Worm (Caenorhabditis elegans) whole organism, L3 larva: ENCODE measurements around the gene oac-11.

Experiments used
- R02D3.7 ChIP-seq: fragments of 150-350 bp; optimal IDR thresholded peaks from 2 replicates; lab custom pipeline; 2014; ENCODE audit warnings: missing biosample characterization, missing genetic modification characterization
- ZK546.5 ChIP-seq: sonication (generic microtip); optimal IDR thresholded peaks from 2 replicates; lab custom pipeline; 2017; ENCODE audit warnings: missing biosample characterization, missing genetic modification characterization
- aly-2 ChIP-seq: fragments of 150-350 bp; optimal IDR thresholded peaks from 2 replicates; lab custom pipeline; 2014; ENCODE audit warnings: missing biosample characterization, missing genetic modification characterization
- ceh-16 ChIP-seq: sonication (generic microtip); optimal IDR thresholded peaks from 2 replicates; lab custom pipeline; 2017; ENCODE audit warnings: missing biosample characterization, missing genetic modification characterization
- ceh-28 ChIP-seq: fragments of 150-350 bp; optimal IDR thresholded peaks from 2 replicates; lab custom pipeline; 2014; ENCODE audit warnings: missing biosample characterization, missing genetic modification reagents, missing genetic modification characterization
- ceh-9 ChIP-seq: sonication (generic microtip); optimal IDR thresholded peaks from 2 replicates; lab custom pipeline; 2018; ENCODE audit warnings: missing biosample characterization, missing genetic modification characterization
- egl-27 ChIP-seq: sonication (generic microtip); optimal IDR thresholded peaks from 4 replicates; lab custom pipeline; 2017; ENCODE audit warnings: missing biosample characterization, missing genetic modification reagents, missing genetic modification characterization
- egl-5 ChIP-seq: fragments of 150-350 bp; optimal IDR thresholded peaks from 2 replicates; lab custom pipeline; 2017; ENCODE audit warnings: missing biosample characterization, missing genetic modification reagents, missing genetic modification characterization, inconsistent platforms
- elt-1 ChIP-seq: fragments of 150-350 bp; optimal IDR thresholded peaks from 2 replicates; lab custom pipeline; 2014; ENCODE audit warnings: missing biosample characterization, missing genetic modification characterization
- elt-2 ChIP-seq: sonication (generic microtip); optimal IDR thresholded peaks from 2 replicates; lab custom pipeline; 2016; ENCODE audit warnings: missing genetic modification reagents, mild to moderate bottlenecking, missing genetic modification characterization, missing compliant biosample characterization
- elt-3 ChIP-seq, 3 experiments: fragments of 150-350 bp in 1 of 3; sonication (generic microtip) in 2 of 3; optimal IDR thresholded peaks; 2 replicates in 2 of 3; 4 replicates in 1 of 3; lab custom pipeline; 2014 to 2017; ENCODE audit warnings: missing biosample characterization in 3 of 3, missing genetic modification characterization in 3 of 3
- eor-1 ChIP-seq, 2 experiments: fragments of 150-350 bp; optimal IDR thresholded peaks; 2 replicates each; lab custom pipeline; 2014 to 2018; ENCODE audit warnings: missing biosample characterization in 2 of 2, missing genetic modification characterization in 2 of 2
- fkh-10 ChIP-seq: sonication (generic microtip); optimal IDR thresholded peaks from 2 replicates; lab custom pipeline; 2017; ENCODE audit warnings: missing biosample characterization, missing genetic modification reagents, missing genetic modification characterization
- fos-1 ChIP-seq: fragments of 150-350 bp; optimal IDR thresholded peaks from 2 replicates; lab custom pipeline; 2014; ENCODE audit warnings: missing biosample characterization, missing genetic modification characterization
- hmg-11 ChIP-seq: sonication (generic microtip); optimal IDR thresholded peaks from 2 replicates; lab custom pipeline; 2016; ENCODE audit warnings: missing genetic modification characterization, missing compliant biosample characterization
- jun-1 ChIP-seq: fragments of 150-350 bp; optimal IDR thresholded peaks from 2 replicates; lab custom pipeline; 2014; ENCODE audit warnings: missing biosample characterization, missing genetic modification reagents, missing genetic modification characterization
- lin-15B ChIP-seq: fragments of 150-350 bp; optimal IDR thresholded peaks from 2 replicates; lab custom pipeline; 2014; ENCODE audit warnings: missing biosample characterization, missing genetic modification characterization
- lin-39 ChIP-seq: fragments of 150-350 bp; optimal IDR thresholded peaks from 2 replicates; lab custom pipeline; 2018; ENCODE audit warnings: missing biosample characterization, missing genetic modification reagents, missing genetic modification characterization
- mdl-1 ChIP-seq: fragments of 150-350 bp; optimal IDR thresholded peaks from 2 replicates; lab custom pipeline; 2014; ENCODE audit warnings: missing biosample characterization, missing genetic modification characterization
- mml-1 ChIP-seq: fragments of 150-350 bp; sonication (generic microtip); optimal IDR thresholded peaks from 3 replicates; lab custom pipeline; 2014; ENCODE audit warnings: missing biosample characterization, missing genetic modification characterization
- nfya-1 ChIP-seq: sonication (generic microtip); optimal IDR thresholded peaks from 2 replicates; lab custom pipeline; 2017; ENCODE audit warnings: missing genetic modification characterization, mild to moderate bottlenecking, missing compliant biosample characterization, antibody characterized with exemption, moderate library complexity; ENCODE audit not compliant: insufficient read depth
- nhr-12 ChIP-seq: fragments of 150-350 bp; optimal IDR thresholded peaks from 2 replicates; lab custom pipeline; 2014; ENCODE audit warnings: missing biosample characterization, missing genetic modification characterization
- nhr-237 ChIP-seq: fragments of 150-350 bp; optimal IDR thresholded peaks from 2 replicates; lab custom pipeline; 2014; ENCODE audit warnings: missing biosample characterization, missing genetic modification characterization
- nhr-25 ChIP-seq: sonication (generic microtip); optimal IDR thresholded peaks from 2 replicates; lab custom pipeline; 2017; ENCODE audit warnings: missing biosample characterization, missing genetic modification characterization
- nhr-28 ChIP-seq: fragments of 150-350 bp; optimal IDR thresholded peaks from 2 replicates; lab custom pipeline; 2014; ENCODE audit warnings: missing biosample characterization, missing genetic modification characterization
- nhr-43 ChIP-seq: sonication (generic microtip); optimal IDR thresholded peaks from 2 replicates; lab custom pipeline; 2016; ENCODE audit warnings: mild to moderate bottlenecking, missing genetic modification characterization, missing compliant biosample characterization; ENCODE audit not compliant: poor library complexity, severe bottlenecking
- nhr-67 ChIP-seq: fragments of 150-350 bp; optimal IDR thresholded peaks from 2 replicates; lab custom pipeline; 2014; ENCODE audit warnings: missing biosample characterization, missing genetic modification characterization
- nhr-76 ChIP-seq: fragments of 150-350 bp; sonication (generic microtip); optimal IDR thresholded peaks from 5 replicates; lab custom pipeline; 2014; ENCODE audit warnings: missing biosample characterization, missing genetic modification characterization
- nhr-77 ChIP-seq: fragments of 150-350 bp; optimal IDR thresholded peaks from 2 replicates; lab custom pipeline; 2014; ENCODE audit warnings: missing biosample characterization, missing genetic modification characterization
- pha-4 ChIP-seq: fragments of 150-350 bp; optimal IDR thresholded peaks from 2 replicates; lab custom pipeline; 2014; ENCODE audit warnings: missing biosample characterization, missing genetic modification reagents, missing genetic modification characterization
- pqm-1 ChIP-seq: fragments of 150-350 bp; optimal IDR thresholded peaks from 2 replicates; lab custom pipeline; 2017; ENCODE audit warnings: missing biosample characterization, missing genetic modification characterization, inconsistent platforms
- sea-2 ChIP-seq: fragments of 150-350 bp; sonication (generic microtip); optimal IDR thresholded peaks from 4 replicates; lab custom pipeline; 2014; ENCODE audit warnings: missing biosample characterization, missing genetic modification reagents, missing genetic modification characterization
- skn-1 ChIP-seq: fragments of 150-350 bp; optimal IDR thresholded peaks from 2 replicates; lab custom pipeline; 2014; ENCODE audit warnings: missing biosample characterization, missing genetic modification characterization
- tbx-2 ChIP-seq: sonication (generic microtip); optimal IDR thresholded peaks from 2 replicates; lab custom pipeline; 2016; ENCODE audit warnings: mild to moderate bottlenecking, missing genetic modification characterization, missing compliant biosample characterization
- unc-39 ChIP-seq: sonication (generic microtip); optimal IDR thresholded peaks from 4 replicates; lab custom pipeline; 2017; ENCODE audit warnings: missing biosample characterization, missing genetic modification characterization
- unc-62 ChIP-seq: fragments of 150-350 bp; sonication (generic microtip); optimal IDR thresholded peaks from 4 replicates; lab custom pipeline; 2014; ENCODE audit warnings: missing biosample characterization, missing genetic modification reagents, missing genetic modification characterization
- zag-1 ChIP-seq: fragments of 150-350 bp; optimal IDR thresholded peaks from 2 replicates; lab custom pipeline; 2014; ENCODE audit warnings: missing biosample characterization, missing genetic modification characterization
- ztf-4 ChIP-seq: fragments of 150-350 bp; optimal IDR thresholded peaks from 2 replicates; lab custom pipeline; 2014; ENCODE audit warnings: missing biosample characterization, missing genetic modification characterization

The oac-11 gene

DNA sequence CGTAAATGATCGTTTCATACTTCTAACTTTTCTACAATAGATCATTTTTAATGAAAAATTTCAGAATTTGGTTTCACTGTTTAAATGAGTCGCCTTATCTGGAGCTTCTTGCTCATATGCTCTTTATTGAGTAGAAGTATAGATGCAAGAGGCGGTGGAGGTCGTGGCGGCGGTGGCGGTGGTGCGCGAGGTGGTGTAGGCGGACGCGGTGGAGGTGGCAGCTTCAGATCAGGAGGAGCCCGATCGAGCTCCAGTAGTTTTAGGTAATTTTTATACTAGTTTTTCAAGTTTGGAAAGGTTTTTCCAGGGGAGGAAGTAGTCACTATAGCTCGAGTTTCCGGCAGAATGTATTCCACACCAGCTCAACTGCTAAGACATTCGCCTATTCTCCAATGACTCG lies 42.1 kb upstream of the oac-11 start, which contains the start of gene F53C3.3:
F53C3.3 (plus strand) TSS at position 59 of the 400 bp plus-strand sequence.
- TF ChIP-seq unc-39 (no peak), nhr-12 (tag; lab: Kevin White, UChicago) (no peak), ZK546.5 (tag; lab: Kevin White, UChicago) (no peak), R02D3.7 (no peak), elt-1 (tag; lab: Kevin White, UChicago) (no peak), fos-1 (tag; lab: Kevin White, UChicago) (no peak), mml-1 (tag; lab: Kevin White, UChicago) (no peak), ceh-16 (tag; lab: Kevin White, UChicago) (no peak), nhr-237 (no peak), nhr-43 (tag; lab: Kevin White, UChicago) (no peak), jun-1 (tag; lab: Kevin White, UChicago) (no peak)

- TF ChIP-seq fkh-10 (GFP tag; lab: Kevin White, UChicago) (no peak), lin-39 (tag; lab: Kevin White, UChicago) (no peak), eor-1 (tag; optimal IDR thresholded peaks at IDR 0.05; lab: Kevin White, UChicago) (no peak), pha-4 (tag; lab: Kevin White, UChicago) (no peak), nhr-67 (tag; lab: Kevin White, UChicago) (no peak), nhr-76 (tag; lab: Kevin White, UChicago) (no peak), aly-2 (tag; lab: Kevin White, UChicago) (no peak), nhr-28 (tag; lab: Kevin White, UChicago) (no peak), tbx-2 (tag; lab: Kevin White, UChicago) (no peak), ceh-9 (no peak), sea-2 (GFP tag; lab: Kevin White, UChicago) (no peak), R02D3.7 (no peak), nhr-43 (tag; lab: Kevin White, UChicago) (no peak), lin-15B (tag; lab: Kevin White, UChicago) (no peak), nhr-25 (tag; lab: Kevin White, UChicago) (no peak)
Measured at ce11 chrII:3901108-3901507, 40.4 kb upstream of the oac-11 start, which contains the start of gene F53C3.4. F53C3.4 (plus strand) TSS chrII:3901408.

ce11 chrII:3897758-3898494 lies 37.2 kb upstream of the oac-11 start, which contains the start of gene F53C3.6:
F53C3.6 (plus strand) TSS chrII:3898142.
- no peak for TF ChIP-seq fkh-10 (GFP tag; lab: Kevin White, UChicago)
- TF ChIP-seq nhr-25 (tag; lab: Kevin White, UChicago) = peak; percentile 42
- no peak for TF ChIP-seq ZK546.5 (tag; lab: Kevin White, UChicago)
- TF ChIP-seq hmg-11 (tag; lab: Kevin White, UChicago) = no peak
- TF ChIP-seq lin-39 (tag; lab: Kevin White, UChicago) = peak; percentile 4
- TF ChIP-seq mml-1 (tag; lab: Kevin White, UChicago) = no peak
- no peak for TF ChIP-seq skn-1
- TF ChIP-seq nhr-77 (tag; lab: Kevin White, UChicago) = no peak
- TF ChIP-seq aly-2 (tag; lab: Kevin White, UChicago) = no peak
- no peak for TF ChIP-seq ztf-4 (tag; lab: Kevin White, UChicago)
- no peak for TF ChIP-seq nhr-28 (tag; lab: Kevin White, UChicago)
- peak; percentile 37 for TF ChIP-seq ceh-28 (tag; lab: Kevin White, UChicago)
- no peak for TF ChIP-seq elt-3 (tag; optimal IDR thresholded peaks at IDR 0.05; lab: Kevin White, UChicago)
- TF ChIP-seq egl-27 (tag; lab: Kevin White, UChicago) = peak; percentile 40
- TF ChIP-seq mdl-1 (tag; lab: Kevin White, UChicago) = peak; percentile 16
- no peak for TF ChIP-seq zag-1 (tag; lab: Kevin White, UChicago)
- peak; percentile 16 for TF ChIP-seq pqm-1 (tag; lab: Kevin White, UChicago)
- no peak for TF ChIP-seq pha-4 (tag; lab: Kevin White, UChicago)
- TF ChIP-seq egl-5 = peak; percentile 52
- TF ChIP-seq eor-1 (tag; optimal IDR thresholded peaks at IDR 0.05; lab: Kevin White, UChicago) = no peak
- peak; percentile 65 for TF ChIP-seq nfya-1 (tag; lab: Kevin White, UChicago)
- peak; percentile 44 for TF ChIP-seq elt-2 (tag; lab: Kevin White, UChicago)
- peak; percentile 33 for TF ChIP-seq jun-1 (tag; lab: Kevin White, UChicago)
- no peak for TF ChIP-seq nhr-12 (tag; lab: Kevin White, UChicago)
- TF ChIP-seq unc-62 (GFP tag; lab: Kevin White, UChicago) = no peak
- TF ChIP-seq nhr-76 (tag; lab: Kevin White, UChicago) = no peak
